Worm (Caenorhabditis elegans) whole organism, L2 larva: ENCODE data around the gene T25E4.2.
A peak's percentile ranks its signal among the peaks of the same experiment; 100 is the strongest.

Experiments used
- F13H6.1 ChIP-seq: sonication (generic microtip); optimal IDR thresholded peaks from 2 replicates; lab custom pipeline; 2016; ENCODE audit warnings: missing genetic modification characterization, missing compliant biosample characterization
- R02D3.7 ChIP-seq: fragments of 150-350 bp; optimal IDR thresholded peaks from 2 replicates; lab custom pipeline; 2014; ENCODE audit warnings: missing biosample characterization, missing genetic modification characterization
- Y55F3AM.14 ChIP-seq: fragments of 200-800 bp; sonication (Bioruptor generic); optimal IDR thresholded peaks from 2 replicates; lab custom pipeline; 2018; ENCODE audit warnings: mild to moderate bottlenecking, missing genetic modification characterization, missing compliant biosample characterization
- alr-1 ChIP-seq: fragments of 150-350 bp; optimal IDR thresholded peaks from 2 replicates; lab custom pipeline; 2014; ENCODE audit warnings: missing biosample characterization, missing genetic modification characterization
- aly-2 ChIP-seq: fragments of 150-350 bp; optimal IDR thresholded peaks from 2 replicates; lab custom pipeline; 2014; ENCODE audit warnings: missing biosample characterization, missing genetic modification characterization
- blmp-1 ChIP-seq: sonication (generic microtip); optimal IDR thresholded peaks from 2 replicates; lab custom pipeline; 2017; ENCODE audit warnings: missing genetic modification characterization, mild to moderate bottlenecking, missing compliant biosample characterization, antibody characterized with exemption, moderate library complexity; ENCODE audit not compliant: insufficient read depth
- ceh-16 ChIP-seq: fragments of 150-350 bp; optimal IDR thresholded peaks from 2 replicates; lab custom pipeline; 2014; ENCODE audit warnings: missing biosample characterization, missing genetic modification characterization
- ceh-82 ChIP-seq: fragments of 150-350 bp; optimal IDR thresholded peaks from 2 replicates; lab custom pipeline; 2014; ENCODE audit warnings: missing biosample characterization, missing genetic modification characterization
- crh-2 ChIP-seq: sonication (generic microtip); optimal IDR thresholded peaks from 2 replicates; lab custom pipeline; 2017; ENCODE audit warnings: missing biosample characterization, missing genetic modification characterization
- dmd-4 ChIP-seq: sonication (generic microtip); optimal IDR thresholded peaks from 2 replicates; lab custom pipeline; 2017; ENCODE audit warnings: missing biosample characterization, missing genetic modification characterization
- egl-27 ChIP-seq: sonication (generic microtip); optimal IDR thresholded peaks from 3 replicates; lab custom pipeline; 2017; ENCODE audit warnings: missing biosample characterization, missing genetic modification reagents, missing genetic modification characterization
- elt-1 ChIP-seq: fragments of 150-350 bp; optimal IDR thresholded peaks from 2 replicates; lab custom pipeline; 2014; ENCODE audit warnings: missing biosample characterization, missing genetic modification characterization
- elt-3 ChIP-seq: sonication (generic microtip); optimal IDR thresholded peaks from 2 replicates; lab custom pipeline; 2017; ENCODE audit warnings: missing biosample characterization, missing genetic modification characterization
- fos-1 ChIP-seq: fragments of 150-350 bp; optimal IDR thresholded peaks from 2 replicates; lab custom pipeline; 2014; ENCODE audit warnings: missing biosample characterization, missing genetic modification characterization
- gmeb-1 ChIP-seq: fragments of 150-350 bp; optimal IDR thresholded peaks from 2 replicates; lab custom pipeline; 2014; ENCODE audit warnings: missing biosample characterization, missing genetic modification characterization
- lin-11 ChIP-seq: fragments of 150-350 bp; sonication (generic microtip); optimal IDR thresholded peaks from 2 replicates; lab custom pipeline; 2014; ENCODE audit warnings: missing biosample characterization, missing genetic modification characterization, inconsistent platforms, mixed read lengths
- lin-13 ChIP-seq: fragments of 150-350 bp; optimal IDR thresholded peaks from 2 replicates; lab custom pipeline; 2014; ENCODE audit warnings: missing biosample characterization, missing genetic modification reagents, missing genetic modification characterization
- lin-39 ChIP-seq: fragments of 150-350 bp; optimal IDR thresholded peaks from 2 replicates; lab custom pipeline; 2014; ENCODE audit warnings: missing biosample characterization, missing genetic modification reagents, missing genetic modification characterization
- mbf-1 ChIP-seq: sonication (generic microtip); optimal IDR thresholded peaks from 2 replicates; lab custom pipeline; 2017; ENCODE audit warnings: missing biosample characterization, missing genetic modification characterization
- mdl-1 ChIP-seq, 2 experiments: fragments of 150-350 bp in 1 of 2; sonication (generic microtip) in 1 of 2; optimal IDR thresholded peaks; 2 replicates each; lab custom pipeline; 2017; ENCODE audit warnings: missing biosample characterization in 2 of 2, missing genetic modification characterization in 2 of 2
- nhr-12 ChIP-seq: fragments of 150-350 bp; optimal IDR thresholded peaks from 2 replicates; lab custom pipeline; 2014; ENCODE audit warnings: missing biosample characterization, missing genetic modification characterization
- nhr-129 ChIP-seq: fragments of 150-350 bp; optimal IDR thresholded peaks from 2 replicates; lab custom pipeline; 2014; ENCODE audit warnings: missing biosample characterization, missing genetic modification characterization
- nhr-21 ChIP-seq: fragments of 150-350 bp; optimal IDR thresholded peaks from 2 replicates; lab custom pipeline; 2014; ENCODE audit warnings: missing biosample characterization, missing genetic modification characterization
- nhr-23 ChIP-seq: fragments of 150-350 bp; optimal IDR thresholded peaks from 2 replicates; lab custom pipeline; 2014; ENCODE audit warnings: missing biosample characterization, missing genetic modification reagents, missing genetic modification characterization
- nhr-237 ChIP-seq: fragments of 150-350 bp; optimal IDR thresholded peaks from 2 replicates; lab custom pipeline; 2014; ENCODE audit warnings: missing biosample characterization, missing genetic modification characterization
- nhr-25 ChIP-seq: fragments of 150-350 bp; sonication (generic microtip); optimal IDR thresholded peaks from 3 replicates; lab custom pipeline; 2014; ENCODE audit warnings: missing biosample characterization, missing genetic modification characterization
- nhr-6 ChIP-seq: fragments of 150-350 bp; optimal IDR thresholded peaks from 2 replicates; lab custom pipeline; 2014; ENCODE audit warnings: missing biosample characterization, missing genetic modification characterization
- nhr-77 ChIP-seq: fragments of 150-350 bp; optimal IDR thresholded peaks from 2 replicates; lab custom pipeline; 2014; ENCODE audit warnings: missing biosample characterization, missing genetic modification characterization
- peb-1 ChIP-seq: fragments of 150-350 bp; optimal IDR thresholded peaks from 2 replicates; lab custom pipeline; 2014; ENCODE audit warnings: missing biosample characterization, missing genetic modification characterization
- sem-4 ChIP-seq: fragments of 150-350 bp; optimal IDR thresholded peaks from 2 replicates; lab custom pipeline; 2014; ENCODE audit warnings: missing biosample characterization, missing genetic modification reagents, missing genetic modification characterization
- skn-1 ChIP-seq: sonication (generic microtip); optimal IDR thresholded peaks from 2 replicates; lab custom pipeline; 2017; ENCODE audit warnings: missing biosample characterization, missing genetic modification characterization
- sma-3 ChIP-seq: sonication (generic microtip); optimal IDR thresholded peaks from 2 replicates; lab custom pipeline; 2016; ENCODE audit warnings: missing genetic modification reagents, missing genetic modification characterization, missing compliant biosample characterization
- sma-9 ChIP-seq, 2 experiments: fragments of 150-350 bp in 1 of 2; sonication (generic microtip) in 1 of 2; optimal IDR thresholded peaks; 2 replicates each; lab custom pipeline; 2014 to 2016; ENCODE audit warnings: missing genetic modification characterization in 2 of 2, mild to moderate bottlenecking in 1 of 2, missing biosample characterization in 1 of 2, missing compliant biosample characterization in 1 of 2, missing genetic modification reagents in 1 of 2, moderate library complexity in 1 of 2
- snpc-4 ChIP-seq: fragments of 150-350 bp; optimal IDR thresholded peaks from 2 replicates; lab custom pipeline; 2014; ENCODE audit warnings: missing biosample characterization, missing genetic modification characterization
- unc-39 ChIP-seq: fragments of 150-350 bp; optimal IDR thresholded peaks from 2 replicates; lab custom pipeline; 2014; ENCODE audit warnings: missing biosample characterization, missing genetic modification characterization
- unc-62 ChIP-seq: fragments of 150-350 bp; optimal IDR thresholded peaks from 2 replicates; lab custom pipeline; 2014; ENCODE audit warnings: missing biosample characterization, missing genetic modification reagents, missing genetic modification characterization
- zag-1 ChIP-seq: fragments of 150-350 bp; optimal IDR thresholded peaks from 2 replicates; lab custom pipeline; 2014; ENCODE audit warnings: missing biosample characterization, missing genetic modification characterization
- ztf-1 ChIP-seq: fragments of 200-800 bp; sonication (Bioruptor generic); conservative IDR thresholded peaks from 2 replicates; pipeline ENCODE4 v1.3.6; 2022; ENCODE audit warnings: missing genetic modification characterization, missing compliant biosample characterization
- ztf-11 ChIP-seq: sonication (generic microtip); optimal IDR thresholded peaks from 2 replicates; lab custom pipeline; 2017; ENCODE audit warnings: missing biosample characterization, missing genetic modification characterization
- ztf-4 ChIP-seq: fragments of 150-350 bp; optimal IDR thresholded peaks from 2 replicates; lab custom pipeline; 2014; ENCODE audit warnings: missing biosample characterization, missing genetic modification characterization

The T25E4.2 gene

ce11 chrII:5585788-5586187, 3.6 kb upstream of the T25E4.2 start, which contains the start of gene lys-8:
Gene lys-8 (plus strand): TSS chrII:5586178.
- TF ChIP-seq skn-1 (tag; lab: Kevin White, UChicago): peak; percentile 58
- TF ChIP-seq sma-9 (GFP tag; optimal IDR thresholded peaks at IDR 0.05; lab: Kevin White, UChicago): peak; percentile 78
- no peak for TF ChIP-seq sma-9 (tag; optimal IDR thresholded peaks at IDR 0.05; lab: Kevin White, UChicago)
- TF ChIP-seq lin-11 (tag; lab: Kevin White, UChicago): no peak
- peak; percentile 67 for TF ChIP-seq crh-2 (tag; lab: Kevin White, UChicago)
- no peak for TF ChIP-seq ceh-16 (tag; lab: Kevin White, UChicago)
- no peak for TF ChIP-seq elt-3
- no peak for TF ChIP-seq nhr-129
- TF ChIP-seq ztf-4 (tag; lab: Kevin White, UChicago): no peak
- TF ChIP-seq nhr-23 (tag; lab: Kevin White, UChicago): no peak
- TF ChIP-seq dmd-4 (tag; lab: Kevin White, UChicago): no peak
- peak; percentile 52 for TF ChIP-seq F13H6.1 (tag; lab: Kevin White, UChicago)
- TF ChIP-seq nhr-12 (tag; lab: Kevin White, UChicago): no peak
- TF ChIP-seq sem-4 (tag; lab: Kevin White, UChicago): no peak
- no peak for TF ChIP-seq aly-2
- TF ChIP-seq nhr-21 (tag; lab: Kevin White, UChicago): no peak
- no peak for TF ChIP-seq peb-1 (tag; lab: Kevin White, UChicago)
- TF ChIP-seq snpc-4: no peak
- TF ChIP-seq lin-39 (tag; lab: Kevin White, UChicago): no peak
- TF ChIP-seq ceh-82 (tag; lab: Kevin White, UChicago): no peak
- TF ChIP-seq mdl-1 (tag; optimal IDR thresholded peaks at IDR 0.05; lab: Kevin White, UChicago): no peak
- TF ChIP-seq egl-27 (tag; lab: Kevin White, UChicago): no peak
- peak; percentile 32 for TF ChIP-seq gmeb-1
- no peak for TF ChIP-seq Y55F3AM.14 (GFP tag; lab: Kevin White, UChicago)
- TF ChIP-seq R02D3.7: no peak
- no peak for TF ChIP-seq elt-1
- TF ChIP-seq alr-1 (tag; lab: Kevin White, UChicago): no peak
- TF ChIP-seq zag-1 (tag; lab: Kevin White, UChicago): no peak
- no peak for TF ChIP-seq ztf-1 (GFP tag; lab: Robert Waterston, UW)
- TF ChIP-seq nhr-25 (tag; lab: Kevin White, UChicago): no peak
- TF ChIP-seq blmp-1: no peak
- no peak for TF ChIP-seq mbf-1 (tag; lab: Kevin White, UChicago)
- TF ChIP-seq sma-3: no peak
- no peak for TF ChIP-seq unc-39 (tag; lab: Kevin White, UChicago)
- peak; percentile 97 for TF ChIP-seq fos-1 (tag; lab: Kevin White, UChicago)
- TF ChIP-seq ztf-11: no peak

ce11 chrII:5579236-5579635, 3.0 kb downstream of the T25E4.2 start:
- TF ChIP-seq lin-13 (GFP tag; lab: Kevin White, UChicago) (no peak), R02D3.7 (no peak), blmp-1 (no peak), nhr-237 (tag; lab: Kevin White, UChicago) (no peak), peb-1 (tag; lab: Kevin White, UChicago) (no peak)

ce11 chrII:5578714-5579113, 3.5 kb downstream of the T25E4.2 start:
- TF ChIP-seq sma-9 (GFP tag; optimal IDR thresholded peaks at IDR 0.05; lab: Kevin White, UChicago) (no peak), sma-9 (tag; optimal IDR thresholded peaks at IDR 0.05; lab: Kevin White, UChicago) (no peak), crh-2 (tag; lab: Kevin White, UChicago) (no peak), zag-1 (tag; lab: Kevin White, UChicago) (no peak), nhr-6 (tag; lab: Kevin White, UChicago) (no peak), lin-39 (tag; lab: Kevin White, UChicago) (no peak), aly-2 (no peak), alr-1 (tag; lab: Kevin White, UChicago) (no peak), nhr-129 (no peak)
- TF ChIP-seq, all 48 proteins: peak for 0

- TF ChIP-seq unc-39 (tag; lab: Kevin White, UChicago): no peak
- TF ChIP-seq unc-62 (GFP tag; lab: Kevin White, UChicago): no peak
- no peak for TF ChIP-seq nhr-77 (tag; lab: Kevin White, UChicago)
- no peak for TF ChIP-seq nhr-237 (tag; lab: Kevin White, UChicago)
- TF ChIP-seq elt-1: no peak
- TF ChIP-seq mbf-1 (tag; lab: Kevin White, UChicago): no peak
These were observed 4.2 kb downstream of the T25E4.2 start, which contains the start of gene T25E4.1 for ce11 chrII:5578035-5578434. Gene T25E4.1 (plus strand): TSS chrII:5578335.
